Fruit fly (Drosophila melanogaster): Measurements from ENCODE around the gene CG31698.

- no peak for TF ChIP-seq CG17912 (GFP tag; optimal IDR thresholded peaks at IDR 0.05)
- TF ChIP-seq grau (tag; optimal IDR thresholded peaks at IDR 0.05): no peak
- TF ChIP-seq CG15696 (tag; optimal IDR thresholded peaks at IDR 0.05): no peak
- no peak for TF ChIP-seq Ssrp (tag; optimal IDR thresholded peaks at IDR 0.05)
- no peak for TF ChIP-seq HmgZ (tag; optimal IDR thresholded peaks at IDR 0.05)
- TF ChIP-seq bsh (GFP tag; optimal IDR thresholded peaks at IDR 0.05): no peak
- TF ChIP-seq CG8359 (GFP tag; optimal IDR thresholded peaks at IDR 0.05; ENCODE audit: borderline replicate concordance): no peak
- no peak for TF ChIP-seq Nf-YC (tag; optimal IDR thresholded peaks at IDR 0.05)
- no peak for TF ChIP-seq Doc3 (GFP tag; IDR thresholded peaks at IDR 0.05; ENCODE audit: partially characterized antibody)
- TF ChIP-seq sr (GFP tag; IDR thresholded peaks at IDR 0.05): no peak
- no peak for TF ChIP-seq CG3281 (GFP tag; optimal IDR thresholded peaks at IDR 0.05)
- no peak for TF ChIP-seq CG1233 (GFP tag; optimal IDR thresholded peaks at IDR 0.05)
- TF ChIP-seq jigr1 (GFP tag; IDR thresholded peaks at IDR 0.05): no peak
- TF ChIP-seq Neu2 (GFP tag; optimal IDR thresholded peaks at IDR 0.05; ENCODE audit: borderline replicate concordance): no peak
Measured at dm6 chr2L:3155804-3156203, 17.8 kb downstream of the CG31698 start.

Data from whole organism, embryonic.